Fruit fly (Drosophila melanogaster) whole organism, adult: Measurements from ENCODE around the gene Spx.

ENCODE experiments used
- CG12768 ChIP-seq: fragments of 200-800 bp; sonication (Bioruptor generic); optimal IDR thresholded peaks from 2 replicates; lab custom pipeline; 2017; ENCODE audit warnings: missing biosample characterization, missing genetic modification characterization, mild to moderate bottlenecking, moderate library complexity, missing genetic modification reagents
- CG14711 ChIP-seq: fragments of 200-800 bp; sonication (Bioruptor generic); optimal IDR thresholded peaks from 2 replicates; lab custom pipeline; 2018; ENCODE audit warnings: missing biosample characterization, mild to moderate bottlenecking, missing genetic modification characterization, moderate library complexity
- CG1620 ChIP-seq: fragments of 200-800 bp; sonication (Bioruptor generic); optimal IDR thresholded peaks from 2 replicates; lab custom pipeline; 2016; ENCODE audit warnings: missing biosample characterization, missing genetic modification characterization
- CG33017 ChIP-seq: fragments of 200-800 bp; sonication (Bioruptor generic); optimal IDR thresholded peaks from 2 replicates; lab custom pipeline; 2018; ENCODE audit warnings: missing biosample characterization, mild to moderate bottlenecking, missing genetic modification characterization, moderate library complexity
- CG5204 ChIP-seq: fragments of 200-800 bp; sonication (Bioruptor generic); optimal IDR thresholded peaks from 2 replicates; lab custom pipeline; 2016; ENCODE audit warnings: missing biosample characterization, missing genetic modification characterization
- CG7045 ChIP-seq: fragments of 200-800 bp; sonication (Bioruptor generic); optimal IDR thresholded peaks from 2 replicates; lab custom pipeline; 2017; ENCODE audit warnings: missing biosample characterization, mild to moderate bottlenecking, missing genetic modification characterization
- CG7101 ChIP-seq: fragments of 200-800 bp; sonication (Bioruptor generic); optimal IDR thresholded peaks from 2 replicates; lab custom pipeline; 2018; ENCODE audit warnings: missing biosample characterization, mild to moderate bottlenecking, missing genetic modification characterization, moderate library complexity
- Crg-1 ChIP-seq: fragments of 200-800 bp; sonication (Bioruptor generic); optimal IDR thresholded peaks from 2 replicates; lab custom pipeline; 2016; ENCODE audit warnings: missing biosample characterization, missing genetic modification characterization
- Mnt ChIP-seq: fragments of 200-800 bp; sonication (Bioruptor generic); optimal IDR thresholded peaks from 2 replicates; lab custom pipeline; 2016; ENCODE audit warnings: missing biosample characterization, mild to moderate bottlenecking, missing genetic modification characterization
- bab1 ChIP-seq: fragments of 200-800 bp; sonication (Bioruptor generic); optimal IDR thresholded peaks from 3 replicates; lab custom pipeline; 2019; ENCODE audit warnings: missing biosample characterization, mild to moderate bottlenecking, missing genetic modification characterization, moderate library complexity
- kay ChIP-seq: fragments of 200-800 bp; sonication (Bioruptor generic); peaks from one replicate; lab custom pipeline; 2016; ENCODE audit warnings: missing biosample characterization, missing genetic modification characterization, borderline replicate concordance
- pad ChIP-seq: fragments of 200-800 bp; sonication (Bioruptor generic); optimal IDR thresholded peaks from 3 replicates; lab custom pipeline; 2017; ENCODE audit warnings: missing biosample characterization, missing genetic modification characterization, mild to moderate bottlenecking, moderate library complexity, missing genetic modification reagents
- tj ChIP-seq: fragments of 200-800 bp; sonication (Bioruptor generic); optimal IDR thresholded peaks from 3 replicates; lab custom pipeline; 2017; ENCODE audit warnings: missing biosample characterization, mild to moderate bottlenecking, missing genetic modification characterization, moderate library complexity
- toe ChIP-seq: fragments of 200-800 bp; sonication (Bioruptor generic); optimal IDR thresholded peaks from 2 replicates; lab custom pipeline; 2016; ENCODE audit warnings: missing biosample characterization, missing genetic modification characterization

- no peak for TF ChIP-seq CG7045 (GFP tag; lab: Kevin White, UChicago)
- no peak for TF ChIP-seq CG33017 (tag; lab: Kevin White, UChicago)
- no peak for TF ChIP-seq CG5204 (GFP tag; lab: Kevin White, UChicago)
- TF ChIP-seq kay: no peak
- no peak for TF ChIP-seq tj (GFP tag; lab: Kevin White, UChicago)
- TF ChIP-seq pad: no peak
- no peak for TF ChIP-seq Mnt (GFP tag; lab: Kevin White, UChicago)
- TF ChIP-seq toe (GFP tag; lab: Kevin White, UChicago): no peak
- TF ChIP-seq CG1620 (GFP tag; lab: Kevin White, UChicago): no peak
- no peak for TF ChIP-seq CG14711 (tag; lab: Kevin White, UChicago)
- TF ChIP-seq Crg-1 (GFP tag; lab: Kevin White, UChicago): no peak
- TF ChIP-seq bab1: no peak
- TF ChIP-seq CG7101: no peak
- TF ChIP-seq CG12768 (GFP tag; lab: Kevin White, UChicago): no peak
Measured at dm6 chrX:6253701-6254100, 1.9 kb upstream of the Spx start.
